Worm (Caenorhabditis elegans): ENCODE measurements around the gene B0280.7.
A peak's percentile ranks its signal among the peaks of the same experiment; 100 is the strongest.

Gene B0280.7

DNA sequence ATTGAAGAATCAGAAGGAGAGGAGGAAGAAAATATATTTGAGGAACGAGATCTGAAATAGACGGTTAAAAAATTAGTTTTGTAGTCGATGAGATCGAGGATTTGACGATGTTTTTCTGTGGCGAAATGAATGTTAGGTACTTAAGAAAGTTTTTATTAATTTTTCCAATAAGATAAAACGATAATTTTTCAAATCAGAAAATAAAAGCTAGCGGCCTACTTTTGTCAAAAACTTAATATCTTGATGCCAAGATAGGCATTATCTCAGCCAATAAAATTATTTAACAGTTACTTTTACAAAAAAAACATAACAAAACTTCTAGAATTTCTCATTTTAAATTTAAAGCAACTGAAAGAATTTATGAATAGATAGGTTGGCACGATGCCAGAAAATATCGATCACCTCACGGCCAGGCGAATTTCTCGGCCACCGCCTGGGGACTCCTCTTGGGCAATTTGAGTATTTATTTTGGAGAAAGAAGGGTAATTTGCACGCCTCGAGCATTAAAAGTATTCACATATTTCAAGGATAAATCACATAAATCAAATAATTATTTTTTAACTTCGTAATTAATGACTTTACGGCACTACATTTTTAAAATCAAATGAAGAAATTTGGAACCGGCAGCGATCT is 23.9 kb downstream of the B0280.7 start, which contains the start of gene fubl-2 (continued):
- TF ChIP-seq mab-5 (tag; optimal IDR thresholded peaks at IDR 0.05) (no peak), crh-2 (tag; optimal IDR thresholded peaks at IDR 0.05) (peak; percentile 59), sma-9 (GFP tag; optimal IDR thresholded peaks at IDR 0.05) (peak; percentile 66), sma-9 (tag; optimal IDR thresholded peaks at IDR 0.05) (no peak), mbf-1 (tag; optimal IDR thresholded peaks at IDR 0.05) (no peak), snpc-4 (tag; optimal IDR thresholded peaks at IDR 0.05) (no peak), skn-1 (tag; optimal IDR thresholded peaks at IDR 0.05) (no peak), alr-1 (tag; optimal IDR thresholded peaks at IDR 0.05) (no peak), nhr-21 (tag; optimal IDR thresholded peaks at IDR 0.05) (peak; percentile 8), ztf-1 (GFP tag; conservative IDR thresholded peaks at IDR 0.05) (no peak), ceh-82 (tag; optimal IDR thresholded peaks at IDR 0.05) (no peak), lin-11 (tag; optimal IDR thresholded peaks at IDR 0.05) (peak; percentile 29), nhr-25 (tag; optimal IDR thresholded peaks at IDR 0.05) (no peak), fos-1 (tag; optimal IDR thresholded peaks at IDR 0.05) (peak; percentile 50), C34F6.9 (tag; optimal IDR thresholded peaks at IDR 0.05) (peak; percentile 66), nhr-23 (tag; optimal IDR thresholded peaks at IDR 0.05) (no peak), ZK546.5 (tag; optimal IDR thresholded peaks at IDR 0.05) (no peak), R02D3.7 (tag; optimal IDR thresholded peaks at IDR 0.05) (no peak), nhr-129 (tag; optimal IDR thresholded peaks at IDR 0.05) (peak; percentile 25), gmeb-1 (tag; optimal IDR thresholded peaks at IDR 0.05) (peak; percentile 65)

DNA sequence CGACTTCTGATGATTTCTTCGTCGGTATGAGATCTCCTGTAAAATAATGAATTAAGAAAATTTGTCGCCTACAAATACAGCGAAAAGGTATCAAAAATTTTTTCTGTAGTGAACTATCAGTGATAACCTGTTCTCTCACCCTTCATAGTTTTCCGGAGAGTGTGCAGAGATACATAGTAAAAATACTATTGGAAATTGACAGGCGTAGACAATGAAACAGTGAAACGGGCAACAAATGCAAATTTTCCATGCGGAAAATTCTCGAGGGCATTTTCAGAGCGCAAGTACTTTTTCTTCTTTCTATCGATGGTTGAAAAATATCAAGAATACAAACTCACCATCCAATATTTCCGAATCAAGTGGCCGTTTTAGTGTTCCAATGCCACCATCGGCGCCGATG is 24.5 kb downstream of the B0280.7 start:
- TF ChIP-seq sma-3 (GFP tag; optimal IDR thresholded peaks at IDR 0.05) (no peak), nhr-77 (tag; optimal IDR thresholded peaks at IDR 0.05) (no peak), gmeb-1 (tag; optimal IDR thresholded peaks at IDR 0.05) (peak; percentile 4), mab-5 (tag; optimal IDR thresholded peaks at IDR 0.05) (no peak)

ce11 chrIII:7084908-7085307 is 26.8 kb downstream of the B0280.7 start, which contains the start of gene tofu-7:
tofu-7 (minus strand) TSS chrIII:7085018.
- TF ChIP-seq ztf-11 (tag; optimal IDR thresholded peaks at IDR 0.05) (no peak), blmp-1 (tag; optimal IDR thresholded peaks at IDR 0.05; ENCODE audit: insufficient read depth) (no peak), nhr-10 (tag; optimal IDR thresholded peaks at IDR 0.05) (no peak), mbf-1 (tag; optimal IDR thresholded peaks at IDR 0.05) (no peak), C34F6.9 (tag; optimal IDR thresholded peaks at IDR 0.05) (no peak), unc-39 (tag; optimal IDR thresholded peaks at IDR 0.05) (no peak), peb-1 (tag; optimal IDR thresholded peaks at IDR 0.05) (no peak), nhr-6 (tag; optimal IDR thresholded peaks at IDR 0.05) (no peak), mdl-1 (tag; optimal IDR thresholded peaks at IDR 0.05) (no peak), fos-1 (tag; optimal IDR thresholded peaks at IDR 0.05) (no peak), F13H6.1 (tag; optimal IDR thresholded peaks at IDR 0.05) (no peak), ztf-1 (GFP tag; conservative IDR thresholded peaks at IDR 0.05) (no peak), dmd-4 (tag; optimal IDR thresholded peaks at IDR 0.05) (no peak), sma-3 (GFP tag; optimal IDR thresholded peaks at IDR 0.05) (no peak), lsy-2 (tag; optimal IDR thresholded peaks at IDR 0.05) (no peak), nhr-23 (tag; optimal IDR thresholded peaks at IDR 0.05) (no peak), lin-39 (tag; optimal IDR thresholded peaks at IDR 0.05) (no peak), R02D3.7 (tag; optimal IDR thresholded peaks at IDR 0.05) (no peak), skn-1 (tag; optimal IDR thresholded peaks at IDR 0.05) (no peak), crh-2 (tag; optimal IDR thresholded peaks at IDR 0.05) (no peak)

DNA sequence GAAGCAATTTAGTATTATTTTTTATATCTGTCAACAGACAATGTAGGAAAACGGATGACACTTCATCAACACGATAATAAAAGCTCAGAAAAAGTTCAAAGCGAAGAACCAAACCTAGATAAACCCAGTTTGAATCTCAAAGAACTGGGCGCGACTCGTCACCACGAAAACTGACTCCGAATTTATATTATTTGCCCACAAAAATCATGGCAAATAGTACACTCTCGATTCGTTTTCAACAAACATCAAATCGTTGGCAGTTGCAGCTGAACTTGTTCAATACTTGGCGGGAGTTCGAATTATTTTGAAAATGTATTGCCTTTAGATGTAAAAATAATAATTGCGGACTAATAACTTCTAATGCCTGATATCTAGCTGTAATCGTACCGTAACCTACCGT is 28.6 kb downstream of the B0280.7 start:
- TF ChIP-seq ztf-1 (GFP tag; conservative IDR thresholded peaks at IDR 0.05) (no peak), lin-39 (tag; optimal IDR thresholded peaks at IDR 0.05) (no peak), ztf-11 (tag; optimal IDR thresholded peaks at IDR 0.05) (no peak), nhr-12 (tag; optimal IDR thresholded peaks at IDR 0.05) (no peak), nhr-11 (tag; optimal IDR thresholded peaks at IDR 0.05) (no peak), nhr-23 (tag; optimal IDR thresholded peaks at IDR 0.05) (no peak), zag-1 (tag; optimal IDR thresholded peaks at IDR 0.05) (no peak), fos-1 (tag; optimal IDR thresholded peaks at IDR 0.05) (no peak), elt-1 (tag; optimal IDR thresholded peaks at IDR 0.05) (no peak)
